Worm (Caenorhabditis elegans): ENCODE measurements around the gene catp-8.

ce11 chrIV:11479095-11479494, at the start of gene catp-8:
- TF ChIP-seq nfya-1 (tag; optimal IDR thresholded peaks at IDR 0.05; ENCODE audit: borderline replicate concordance, insufficient read depth) (no peak), unc-62 (GFP tag; optimal IDR thresholded peaks at IDR 0.05) (no peak), lin-26 (GFP tag; IDR thresholded peaks at IDR 0.05) (no peak), madf-3 (GFP tag; IDR thresholded peaks at IDR 0.05) (peak; percentile 69; the same call in 1 of the 2 replicates), rpc-1 (optimal IDR thresholded peaks at IDR 0.05) (no peak), rpc-1 (tag; optimal IDR thresholded peaks at IDR 0.05) (no peak), T07F8.4 (tag; optimal IDR thresholded peaks at IDR 0.05) (no peak), F57A8.1 (GFP tag; optimal IDR thresholded peaks at IDR 0.05) (no peak), ztf-25 (GFP tag; IDR thresholded peaks at IDR 0.05) (no peak), ceh-79 (tag; optimal IDR thresholded peaks at IDR 0.05) (no peak), F52B5.7 (tag; optimal IDR thresholded peaks at IDR 0.05) (no peak), B0019.2 (GFP tag; conservative IDR thresholded peaks at IDR 0.05) (no peak)

All from whole organism, young adult.